Worm (Caenorhabditis elegans) whole organism, L2 larva: ENCODE measurements around the gene C25H3.3.

Experiments
- C34F6.9 ChIP-seq: fragments of 150-350 bp; optimal IDR thresholded peaks from 2 replicates; lab custom pipeline; 2014; ENCODE audit warnings: missing biosample characterization, missing genetic modification characterization
- R02D3.7 ChIP-seq: fragments of 150-350 bp; optimal IDR thresholded peaks from 2 replicates; lab custom pipeline; 2014; ENCODE audit warnings: missing biosample characterization, missing genetic modification characterization
- Y55F3AM.14 ChIP-seq: fragments of 200-800 bp; sonication (Bioruptor generic); optimal IDR thresholded peaks from 2 replicates; lab custom pipeline; 2018; ENCODE audit warnings: mild to moderate bottlenecking, missing genetic modification characterization, missing compliant biosample characterization
- alr-1 ChIP-seq: fragments of 150-350 bp; optimal IDR thresholded peaks from 2 replicates; lab custom pipeline; 2014; ENCODE audit warnings: missing biosample characterization, missing genetic modification characterization
- aly-2 ChIP-seq: fragments of 150-350 bp; optimal IDR thresholded peaks from 2 replicates; lab custom pipeline; 2014; ENCODE audit warnings: missing biosample characterization, missing genetic modification characterization
- ama-1 ChIP-seq: fragments of 150-350 bp; optimal IDR thresholded peaks from 2 replicates; lab custom pipeline; 2018; ENCODE audit warnings: inconsistent platforms
- blmp-1 ChIP-seq: sonication (generic microtip); optimal IDR thresholded peaks from 2 replicates; lab custom pipeline; 2017; ENCODE audit warnings: missing genetic modification characterization, mild to moderate bottlenecking, missing compliant biosample characterization, antibody characterized with exemption, moderate library complexity; ENCODE audit not compliant: insufficient read depth
- ceh-16 ChIP-seq: fragments of 150-350 bp; optimal IDR thresholded peaks from 2 replicates; lab custom pipeline; 2014; ENCODE audit warnings: missing biosample characterization, missing genetic modification characterization
- crh-2 ChIP-seq: sonication (generic microtip); optimal IDR thresholded peaks from 2 replicates; lab custom pipeline; 2017; ENCODE audit warnings: missing biosample characterization, missing genetic modification characterization
- dmd-4 ChIP-seq: sonication (generic microtip); optimal IDR thresholded peaks from 2 replicates; lab custom pipeline; 2017; ENCODE audit warnings: missing biosample characterization, missing genetic modification characterization
- egl-27 ChIP-seq: sonication (generic microtip); optimal IDR thresholded peaks from 3 replicates; lab custom pipeline; 2017; ENCODE audit warnings: missing biosample characterization, missing genetic modification reagents, missing genetic modification characterization
- elt-1 ChIP-seq: fragments of 150-350 bp; optimal IDR thresholded peaks from 2 replicates; lab custom pipeline; 2014; ENCODE audit warnings: missing biosample characterization, missing genetic modification characterization
- elt-3 ChIP-seq: sonication (generic microtip); optimal IDR thresholded peaks from 2 replicates; lab custom pipeline; 2017; ENCODE audit warnings: missing biosample characterization, missing genetic modification characterization
- fos-1 ChIP-seq: fragments of 150-350 bp; optimal IDR thresholded peaks from 2 replicates; lab custom pipeline; 2014; ENCODE audit warnings: missing biosample characterization, missing genetic modification characterization
- lin-11 ChIP-seq: fragments of 150-350 bp; sonication (generic microtip); optimal IDR thresholded peaks from 2 replicates; lab custom pipeline; 2014; ENCODE audit warnings: missing biosample characterization, missing genetic modification characterization, inconsistent platforms, mixed read lengths
- lin-39 ChIP-seq: fragments of 150-350 bp; optimal IDR thresholded peaks from 2 replicates; lab custom pipeline; 2014; ENCODE audit warnings: missing biosample characterization, missing genetic modification reagents, missing genetic modification characterization
- lsy-2 ChIP-seq, 2 experiments: fragments of 150-350 bp in 1 of 2; sonication (generic microtip) in 1 of 2; optimal IDR thresholded peaks; 2 replicates each; lab custom pipeline; 2014 to 2017; ENCODE audit warnings: missing biosample characterization in 2 of 2, missing genetic modification characterization in 2 of 2
- mab-5 ChIP-seq: fragments of 150-350 bp; optimal IDR thresholded peaks from 2 replicates; lab custom pipeline; 2014; ENCODE audit warnings: missing biosample characterization, missing genetic modification characterization
- mbf-1 ChIP-seq: sonication (generic microtip); optimal IDR thresholded peaks from 2 replicates; lab custom pipeline; 2017; ENCODE audit warnings: missing biosample characterization, missing genetic modification characterization
- mdl-1 ChIP-seq, 2 experiments: fragments of 150-350 bp in 1 of 2; sonication (generic microtip) in 1 of 2; optimal IDR thresholded peaks; 2 replicates each; lab custom pipeline; 2017; ENCODE audit warnings: missing biosample characterization in 2 of 2, missing genetic modification characterization in 2 of 2
- nhr-10 ChIP-seq: sonication (generic microtip); optimal IDR thresholded peaks from 2 replicates; lab custom pipeline; 2017; ENCODE audit warnings: missing biosample characterization, missing genetic modification characterization
- nhr-12 ChIP-seq: fragments of 150-350 bp; optimal IDR thresholded peaks from 2 replicates; lab custom pipeline; 2014; ENCODE audit warnings: missing biosample characterization, missing genetic modification characterization
- nhr-23 ChIP-seq: fragments of 150-350 bp; optimal IDR thresholded peaks from 2 replicates; lab custom pipeline; 2014; ENCODE audit warnings: missing biosample characterization, missing genetic modification reagents, missing genetic modification characterization
- nhr-6 ChIP-seq: fragments of 150-350 bp; optimal IDR thresholded peaks from 2 replicates; lab custom pipeline; 2014; ENCODE audit warnings: missing biosample characterization, missing genetic modification characterization
- nhr-77 ChIP-seq: fragments of 150-350 bp; optimal IDR thresholded peaks from 2 replicates; lab custom pipeline; 2014; ENCODE audit warnings: missing biosample characterization, missing genetic modification characterization
- sem-4 ChIP-seq: fragments of 150-350 bp; optimal IDR thresholded peaks from 2 replicates; lab custom pipeline; 2014; ENCODE audit warnings: missing biosample characterization, missing genetic modification reagents, missing genetic modification characterization
- skn-1 ChIP-seq: sonication (generic microtip); optimal IDR thresholded peaks from 2 replicates; lab custom pipeline; 2017; ENCODE audit warnings: missing biosample characterization, missing genetic modification characterization
- sma-9 ChIP-seq, 2 experiments: fragments of 150-350 bp in 1 of 2; sonication (generic microtip) in 1 of 2; optimal IDR thresholded peaks; 2 replicates each; lab custom pipeline; 2014 to 2016; ENCODE audit warnings: missing genetic modification characterization in 2 of 2, mild to moderate bottlenecking in 1 of 2, missing biosample characterization in 1 of 2, missing compliant biosample characterization in 1 of 2, missing genetic modification reagents in 1 of 2, moderate library complexity in 1 of 2
- unc-55 ChIP-seq: fragments of 150-350 bp; sonication (generic microtip); optimal IDR thresholded peaks from 3 replicates; lab custom pipeline; 2014; ENCODE audit warnings: missing biosample characterization, missing genetic modification reagents, missing genetic modification characterization
- zag-1 ChIP-seq: fragments of 150-350 bp; optimal IDR thresholded peaks from 2 replicates; lab custom pipeline; 2014; ENCODE audit warnings: missing biosample characterization, missing genetic modification characterization
- ztf-11 ChIP-seq: sonication (generic microtip); optimal IDR thresholded peaks from 2 replicates; lab custom pipeline; 2017; ENCODE audit warnings: missing biosample characterization, missing genetic modification characterization
- ztf-4 ChIP-seq: fragments of 150-350 bp; optimal IDR thresholded peaks from 2 replicates; lab custom pipeline; 2014; ENCODE audit warnings: missing biosample characterization, missing genetic modification characterization

Gene C25H3.3

ce11 chrII:5725094-5725493, 31.1 kb downstream of the C25H3.3 start (continued):
- TF ChIP-seq elt-1 (no peak), blmp-1 (tag; lab: Kevin White, UChicago) (no peak), fos-1 (no peak), nhr-10 (tag; lab: Kevin White, UChicago) (no peak), ztf-4 (tag; lab: Kevin White, UChicago) (no peak), mbf-1 (tag; lab: Kevin White, UChicago) (no peak), nhr-77 (tag; lab: Kevin White, UChicago) (no peak), mab-5 (tag; lab: Kevin White, UChicago) (peak; percentile 49), elt-3 (tag; lab: Kevin White, UChicago) (no peak), C34F6.9 (tag; lab: Kevin White, UChicago) (peak; percentile 88), Y55F3AM.14 (GFP tag; lab: Kevin White, UChicago) (peak; percentile 54), lin-11 (tag; lab: Kevin White, UChicago) (peak; percentile 89), dmd-4 (tag; lab: Kevin White, UChicago) (no peak), skn-1 (tag; lab: Kevin White, UChicago) (no peak), crh-2 (tag; lab: Kevin White, UChicago) (peak; percentile 80), zag-1 (tag; lab: Kevin White, UChicago) (peak; percentile 91), nhr-23 (tag; lab: Kevin White, UChicago) (no peak)

ce11 chrII:5727707-5728106, 33.7 kb downstream of the C25H3.3 start, which contains the start of gene rab-3:
Gene rab-3, minus strand, starts transcription at chrII:5727853.
- TF ChIP-seq lin-39 (tag; lab: Kevin White, UChicago) (no peak), C34F6.9 (tag; lab: Kevin White, UChicago) (peak; percentile 10)

ce11 chrII:5730343-5731083, 36.5 kb downstream of the C25H3.3 start, which contains the start of the genes C18A3.7 and C18A3.11:
Gene C18A3.7, minus strand, starts transcription at chrII:5730443.
Gene C18A3.11, plus strand, starts transcription at chrII:5731033.
- no peak for TF ChIP-seq R02D3.7 (tag; lab: Kevin White, UChicago)
- no peak for TF ChIP-seq ztf-11
- no peak for TF ChIP-seq sma-9 (GFP tag; optimal IDR thresholded peaks at IDR 0.05; lab: Kevin White, UChicago)
- no peak for TF ChIP-seq sma-9 (tag; optimal IDR thresholded peaks at IDR 0.05; lab: Kevin White, UChicago)
- no peak for TF ChIP-seq ceh-16
- TF ChIP-seq alr-1 (tag; lab: Kevin White, UChicago): no peak
- no peak for TF ChIP-seq unc-55
- TF ChIP-seq mab-5 (tag; lab: Kevin White, UChicago): no peak
- TF ChIP-seq lsy-2 (tag; optimal IDR thresholded peaks at IDR 0.05; lab: Kevin White, UChicago): no peak
- no peak for TF ChIP-seq ama-1 (lab: Kevin White, UChicago)

ce11 chrII:5734883-5735282, 40.9 kb downstream of the C25H3.3 start:
- TF ChIP-seq nhr-6 (no peak), nhr-12 (tag; lab: Kevin White, UChicago) (no peak), aly-2 (tag; lab: Kevin White, UChicago) (no peak), lsy-2 (tag; optimal IDR thresholded peaks at IDR 0.05; lab: Kevin White, UChicago) (no peak)

- TF ChIP-seq egl-27 (tag; lab: Kevin White, UChicago): no peak
- TF ChIP-seq elt-1: peak; percentile 20
- peak; percentile 94 for TF ChIP-seq ceh-16
- no peak for TF ChIP-seq ama-1 (lab: Kevin White, UChicago)
Measured at ce11 chrII:5735744-5736143, 41.8 kb downstream of the C25H3.3 start.

ce11 chrII:5736599-5736998, 42.6 kb downstream of the C25H3.3 start:
- TF ChIP-seq dmd-4 (tag; lab: Kevin White, UChicago): no peak
- no peak for TF ChIP-seq mdl-1 (tag; optimal IDR thresholded peaks at IDR 0.05; lab: Kevin White, UChicago)
- no peak for TF ChIP-seq nhr-10 (tag; lab: Kevin White, UChicago)
- TF ChIP-seq elt-1: no peak
- TF ChIP-seq skn-1 (tag; lab: Kevin White, UChicago): no peak
- TF ChIP-seq sem-4 (tag; lab: Kevin White, UChicago): no peak
